Fruit fly (Drosophila melanogaster) whole organism, embryonic: ENCODE results near the gene Drs.

ENCODE experiments used
- BtbVII ChIP-seq: fragments of 200-800 bp; sonication (Bioruptor generic); optimal IDR thresholded peaks from 3 replicates; lab custom pipeline; 2017; ENCODE audit warnings: missing biosample characterization, mild to moderate bottlenecking, missing genetic modification characterization
- C15 ChIP-seq: fragments of 200-800 bp; sonication (Bioruptor generic); IDR thresholded peaks from 3 replicates; pipeline ENCODE4 v1.3.6; 2022; ENCODE audit warnings: missing biosample characterization, missing genetic modification characterization
- CG1024 ChIP-seq: fragments of 200-800 bp; sonication (Bioruptor generic); IDR thresholded peaks from 2 replicates; pipeline ENCODE4 v1.3.6; 2022; ENCODE audit warnings: missing biosample characterization, missing genetic modification characterization
- CG10267 ChIP-seq: fragments of 200-800 bp; sonication (Bioruptor generic); optimal IDR thresholded peaks from 2 replicates; lab custom pipeline; 2018; ENCODE audit warnings: missing biosample characterization, mild to moderate bottlenecking, missing genetic modification characterization, moderate library complexity
- CG13123 ChIP-seq: fragments of 200-800 bp; sonication (Bioruptor generic); optimal IDR thresholded peaks from 2 replicates; lab custom pipeline; 2016; ENCODE audit warnings: missing biosample characterization, missing genetic modification characterization
- CG14860 ChIP-seq: fragments of 200-800 bp; sonication (Bioruptor generic); IDR thresholded peaks from 3 replicates; pipeline ENCODE4 v1.3.6; 2022; ENCODE audit warnings: missing biosample characterization, missing genetic modification characterization; ENCODE audit not compliant: partially characterized antibody
- CG17328 ChIP-seq: fragments of 200-800 bp; sonication (Bioruptor generic); IDR thresholded peaks from 2 replicates; pipeline ENCODE4 v1.3.6; 2022; ENCODE audit warnings: missing biosample characterization, missing genetic modification characterization
- CG17802 ChIP-seq: fragments of 200-800 bp; sonication (Bioruptor generic); optimal IDR thresholded peaks from 2 replicates; lab custom pipeline; 2018; ENCODE audit warnings: missing biosample characterization, mild to moderate bottlenecking, missing genetic modification characterization, moderate library complexity
- CG18262 ChIP-seq: fragments of 200-800 bp; optimal IDR thresholded peaks from 3 replicates; lab custom pipeline; 2019; ENCODE audit warnings: missing biosample characterization, mild to moderate bottlenecking, missing genetic modification characterization, moderate library complexity
- CG2129 ChIP-seq: fragments of 200-800 bp; sonication (Bioruptor generic); IDR thresholded peaks from 2 replicates; pipeline ENCODE4 v1.3.6; 2022; ENCODE audit warnings: missing biosample characterization, missing genetic modification characterization; ENCODE audit not compliant: partially characterized antibody
- CG32532 ChIP-seq: fragments of 200-800 bp; sonication (Bioruptor generic); IDR thresholded peaks from 2 replicates; pipeline ENCODE4 v1.3.6; 2022; ENCODE audit warnings: missing biosample characterization, missing genetic modification characterization
- CG32767 ChIP-seq: fragments of 200-800 bp; sonication (Bioruptor generic); IDR thresholded peaks from 2 replicates; pipeline ENCODE4 v1.3.6; 2022; ENCODE audit warnings: missing biosample characterization, missing genetic modification characterization
- CG3847 ChIP-seq: fragments of 200-800 bp; sonication (Bioruptor generic); IDR thresholded peaks from 2 replicates; pipeline ENCODE4 v1.3.6; 2022; ENCODE audit warnings: missing biosample characterization, missing genetic modification characterization
- CG4404 ChIP-seq: fragments of 200-800 bp; sonication (Bioruptor generic); IDR thresholded peaks from 2 replicates; pipeline ENCODE4 v1.3.6; 2022; ENCODE audit warnings: missing biosample characterization, missing genetic modification characterization
- CG4617 ChIP-seq: fragments of 200-800 bp; sonication (Bioruptor generic); optimal IDR thresholded peaks from 3 replicates; lab custom pipeline; 2016; ENCODE audit warnings: missing biosample characterization, missing genetic modification characterization, borderline replicate concordance
- CG6689 ChIP-seq: fragments of 200-800 bp; sonication (Bioruptor generic); IDR thresholded peaks from 2 replicates; pipeline ENCODE4 v1.3.6; 2022; ENCODE audit warnings: missing biosample characterization, missing genetic modification characterization
- CG8388 ChIP-seq: fragments of 200-800 bp; sonication (Bioruptor generic); optimal IDR thresholded peaks from 2 replicates; lab custom pipeline; 2019; ENCODE audit warnings: missing biosample characterization, mild to moderate bottlenecking, missing genetic modification characterization, moderate library complexity
- CG9932 ChIP-seq: fragments of 200-800 bp; sonication (Bioruptor generic); IDR thresholded peaks from 2 replicates; pipeline ENCODE4 v1.3.6; 2022; ENCODE audit warnings: missing biosample characterization, missing genetic modification characterization
- Dip2 ChIP-seq: fragments of 200-800 bp; sonication (Bioruptor generic); IDR thresholded peaks from 2 replicates; pipeline ENCODE4 v1.3.6; 2022; ENCODE audit warnings: missing biosample characterization, missing genetic modification characterization
- Dp ChIP-seq: fragments of 200-800 bp; sonication (Bioruptor generic); optimal IDR thresholded peaks from 2 replicates; lab custom pipeline; 2018; ENCODE audit warnings: missing biosample characterization, mild to moderate bottlenecking, missing genetic modification characterization, moderate library complexity
- E2f2 ChIP-seq: fragments of 200-800 bp; sonication (Bioruptor generic); IDR thresholded peaks from 2 replicates; pipeline ENCODE4 v1.3.6; 2022; ENCODE audit warnings: missing biosample characterization, missing genetic modification characterization
- Eip74EF ChIP-seq, 2 experiments: fragments of 200-800 bp in 1 of 2; fragments of >200 bp in 1 of 2; sonication (Bioruptor generic) in 1 of 2; optimal IDR thresholded peaks; 2 replicates each; lab custom pipeline; 2017 to 2019; ENCODE audit warnings: missing biosample characterization in 2 of 2, missing genetic modification characterization in 2 of 2, mild to moderate bottlenecking in 1 of 2, moderate library complexity in 1 of 2
- HLHmδ ChIP-seq: fragments of 200-800 bp; sonication (Bioruptor generic); optimal IDR thresholded peaks from 2 replicates; lab custom pipeline; 2018; ENCODE audit warnings: missing biosample characterization, mild to moderate bottlenecking, missing genetic modification characterization, moderate library complexity
- Hey ChIP-seq: fragments of 200-800 bp; sonication (Bioruptor generic); optimal IDR thresholded peaks from 3 replicates; lab custom pipeline; 2018; ENCODE audit warnings: missing biosample characterization, mild to moderate bottlenecking, missing genetic modification characterization
- MBD-R2 ChIP-seq: fragments of 200-800 bp; sonication (Bioruptor generic); IDR thresholded peaks from 2 replicates; pipeline ENCODE4 v1.3.6; 2022; ENCODE audit warnings: missing biosample characterization, missing genetic modification characterization
- Mes4 ChIP-seq: fragments of 200-800 bp; sonication (Bioruptor generic); optimal IDR thresholded peaks from 2 replicates; lab custom pipeline; 2016; ENCODE audit warnings: missing biosample characterization, missing genetic modification characterization
- Nf-YC ChIP-seq: fragments of 200-800 bp; optimal IDR thresholded peaks from 3 replicates; lab custom pipeline; 2019; ENCODE audit warnings: missing biosample characterization, mild to moderate bottlenecking, missing genetic modification characterization, moderate library complexity
- Optix ChIP-seq: fragments of 200-800 bp; sonication (Bioruptor generic); IDR thresholded peaks from 3 replicates; pipeline ENCODE4 v1.3.6; 2022; ENCODE audit warnings: missing biosample characterization, missing genetic modification characterization
- Pdp1 ChIP-seq, 2 experiments: fragments of 200-800 bp; sonication (Bioruptor generic); optimal IDR thresholded peaks; 3 replicates each; lab custom pipeline; 2016; ENCODE audit warnings: missing biosample characterization in 2 of 2, missing genetic modification characterization in 2 of 2, mild to moderate bottlenecking in 1 of 2, moderate library complexity in 1 of 2
- Sin3A ChIP-seq: fragments of >200 bp; optimal IDR thresholded peaks from 2 replicates; lab custom pipeline; 2018
- YL-1 ChIP-seq: fragments of 200-800 bp; sonication (Bioruptor generic); optimal IDR thresholded peaks from 3 replicates; lab custom pipeline; 2017; ENCODE audit warnings: missing biosample characterization, mild to moderate bottlenecking, missing genetic modification characterization
- az2 ChIP-seq: fragments of 200-800 bp; sonication (Bioruptor generic); optimal IDR thresholded peaks from 3 replicates; lab custom pipeline; 2016; ENCODE audit warnings: missing biosample characterization, missing genetic modification characterization
- br ChIP-seq: fragments of >200 bp; optimal IDR thresholded peaks from 2 replicates; lab custom pipeline; 2017
- btn ChIP-seq: fragments of 200-800 bp; sonication (Bioruptor generic); optimal IDR thresholded peaks from 2 replicates; lab custom pipeline; 2016; ENCODE audit warnings: missing biosample characterization, missing genetic modification characterization
- cato ChIP-seq: fragments of 200-800 bp; sonication (Bioruptor generic); optimal IDR thresholded peaks from 2 replicates; lab custom pipeline; 2016; ENCODE audit warnings: missing biosample characterization, missing genetic modification characterization, borderline replicate concordance
- cwo ChIP-seq: fragments of 200-800 bp; sonication (Bioruptor generic); optimal IDR thresholded peaks from 3 replicates; lab custom pipeline; 2017; ENCODE audit warnings: missing biosample characterization, missing genetic modification characterization, mild to moderate bottlenecking, moderate library complexity, missing genetic modification reagents
- ftz-f1 ChIP-seq: fragments of 200-800 bp; sonication (Bioruptor generic); optimal IDR thresholded peaks from 2 replicates; lab custom pipeline; 2016; ENCODE audit warnings: missing biosample characterization, missing genetic modification characterization
- gfzf ChIP-seq: fragments of 200-800 bp; sonication (Bioruptor generic); optimal IDR thresholded peaks from 2 replicates; lab custom pipeline; 2016; ENCODE audit warnings: missing biosample characterization, mild to moderate bottlenecking, missing genetic modification characterization, moderate library complexity
- gro ChIP-seq: fragments of 200-800 bp; sonication (Bioruptor generic); optimal IDR thresholded peaks from 2 replicates; lab custom pipeline; 2016; ENCODE audit warnings: missing biosample characterization, missing genetic modification characterization
- kay ChIP-seq: fragments of 200-800 bp; sonication (Bioruptor generic); optimal IDR thresholded peaks from 2 replicates; lab custom pipeline; 2016; ENCODE audit warnings: missing biosample characterization, missing genetic modification characterization
- ken ChIP-seq: fragments of 200-800 bp; sonication (Bioruptor generic); IDR thresholded peaks from 3 replicates; pipeline ENCODE4 v1.3.6; 2022; ENCODE audit warnings: missing biosample characterization, missing genetic modification characterization
- lov ChIP-seq, 2 experiments: fragments of 200-800 bp in 1 of 2; fragments of >200 bp in 1 of 2; sonication (Bioruptor generic) in 1 of 2; IDR thresholded peaks in 1 of 2; optimal IDR thresholded peaks in 1 of 2; 2 replicates in 1 of 2; 3 replicates in 1 of 2; pipeline versions ENCODE4 v1.3.6 to Lab custom; 2017 to 2022; ENCODE audit warnings: missing biosample characterization in 1 of 2, missing genetic modification characterization in 1 of 2
- nerfin-1 ChIP-seq: fragments of 200-800 bp; sonication (Bioruptor generic); optimal IDR thresholded peaks from 3 replicates; lab custom pipeline; 2019; ENCODE audit warnings: missing biosample characterization, mild to moderate bottlenecking, missing genetic modification characterization, moderate library complexity
- nmo ChIP-seq: fragments of 200-800 bp; sonication (Bioruptor generic); optimal IDR thresholded peaks from 2 replicates; lab custom pipeline; 2018; ENCODE audit warnings: missing biosample characterization, mild to moderate bottlenecking, missing genetic modification characterization, moderate library complexity
- pfk ChIP-seq: fragments of 200-800 bp; sonication (Bioruptor generic); optimal IDR thresholded peaks from 2 replicates; lab custom pipeline; 2018; ENCODE audit warnings: missing biosample characterization, mild to moderate bottlenecking, missing genetic modification characterization, moderate library complexity
- unpg ChIP-seq: fragments of 200-800 bp; sonication (Bioruptor generic); optimal IDR thresholded peaks from 3 replicates; lab custom pipeline; 2018; ENCODE audit warnings: missing biosample characterization, mild to moderate bottlenecking, missing genetic modification characterization, moderate library complexity
- zen2 ChIP-seq: fragments of 200-800 bp; sonication (Bioruptor generic); IDR thresholded peaks from 3 replicates; pipeline ENCODE4 v1.3.6; 2022; ENCODE audit warnings: missing biosample characterization, missing genetic modification characterization; ENCODE audit not compliant: partially characterized antibody
- zf30C ChIP-seq: fragments of 200-800 bp; sonication (Bioruptor generic); optimal IDR thresholded peaks from 3 replicates; lab custom pipeline; 2018; ENCODE audit warnings: missing biosample characterization, mild to moderate bottlenecking, missing genetic modification characterization

Drs gene

DNA sequence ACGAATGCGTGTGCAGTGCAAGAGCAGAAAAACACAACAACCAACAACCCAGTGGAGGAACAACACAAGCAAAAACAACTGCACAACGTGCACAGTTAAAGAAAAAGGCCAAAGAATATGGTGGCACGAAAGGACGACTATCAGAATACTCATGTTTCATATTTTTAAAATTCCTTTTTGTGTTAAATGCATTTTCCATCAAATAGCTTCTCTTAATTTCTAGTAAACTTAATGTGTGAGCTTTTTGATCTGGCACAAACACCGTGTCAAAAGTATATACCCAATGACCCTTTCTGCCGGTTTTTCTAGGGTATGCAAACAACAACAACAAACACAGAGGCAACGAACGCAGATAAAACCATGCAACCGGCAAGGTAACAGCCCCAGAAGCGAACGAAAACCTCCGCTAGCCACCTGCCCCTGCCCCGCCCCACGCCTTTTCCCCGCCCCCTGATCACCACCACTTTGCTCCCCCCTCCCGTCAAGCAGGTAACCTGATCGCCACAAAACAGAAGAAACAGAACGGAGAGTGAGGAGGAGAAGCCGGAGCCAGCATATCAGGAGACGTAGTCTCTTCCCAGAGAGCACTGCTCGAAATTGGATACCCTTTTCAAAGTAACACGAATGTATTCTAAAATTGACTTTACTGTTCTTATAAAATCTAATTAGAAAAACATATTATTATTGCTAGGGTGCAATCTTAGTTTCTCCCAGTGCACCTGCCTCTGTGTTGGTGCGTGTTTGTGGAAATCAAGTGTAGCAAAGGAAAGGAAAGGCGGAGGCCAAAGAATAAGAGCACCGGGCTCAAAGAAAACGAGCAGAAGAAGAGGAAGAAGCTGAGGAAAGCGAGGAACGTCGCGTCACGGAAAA lies 25.7 kb downstream of the Drs start (continued):
- peak in 1 of 2 experiments; percentile 86 for TF ChIP-seq Eip74EF (GFP tag; optimal IDR thresholded peaks at IDR 0.05; lab: Kevin White, UChicago)
- no peak for TF ChIP-seq Sin3A
- TF ChIP-seq C15 (GFP tag; lab: Robert Waterston, UW): peak; percentile 62; the same call in 1 of the 3 replicates
- peak; percentile 99 for TF ChIP-seq zf30C (GFP tag; lab: Kevin White, UChicago)
- TF ChIP-seq CG17802 (tag; lab: Kevin White, UChicago): peak; percentile 83
- peak; percentile 1 for TF ChIP-seq cwo (GFP tag; lab: Kevin White, UChicago)
- peak; percentile 95 for TF ChIP-seq az2 (GFP tag; lab: Kevin White, UChicago)
- TF ChIP-seq CG9932: no peak
- TF ChIP-seq Dip2 (GFP tag; lab: Robert Waterston, UW): no peak
- TF ChIP-seq CG3847: peak; percentile 37; the same call in 1 of the 2 replicates
- TF ChIP-seq gfzf: peak; percentile 7
- no peak; the same call in 1 of the 2 replicates for TF ChIP-seq MBD-R2 (GFP tag; lab: Robert Waterston, UW)
- TF ChIP-seq ken (GFP tag; lab: Robert Waterston, UW): peak; percentile 95
- peak; percentile 93 for TF ChIP-seq btn (GFP tag; lab: Kevin White, UChicago)
- peak; percentile 86 for TF ChIP-seq cato (GFP tag; lab: Kevin White, UChicago)
- no peak for TF ChIP-seq zen2
- no peak for TF ChIP-seq Nf-YC (tag; lab: Kevin White, UChicago)
- TF ChIP-seq Mes4 (GFP tag; lab: Kevin White, UChicago): peak; percentile 88
- TF ChIP-seq E2f2 (GFP tag; lab: Robert Waterston, UW): peak; percentile 72; the same call in 1 of the 2 replicates
- no peak; the same call in 1 of the 2 replicates for TF ChIP-seq CG32532 (GFP tag; lab: Robert Waterston, UW)
- TF ChIP-seq CG2129 (GFP tag; lab: Robert Waterston, UW): no peak
- peak; percentile 92 for TF ChIP-seq CG6689 (GFP tag; lab: Robert Waterston, UW)
- peak; percentile 49 for TF ChIP-seq kay (GFP tag; lab: Kevin White, UChicago)
- peak; percentile 95 for TF ChIP-seq CG18262
- TF ChIP-seq lov (optimal IDR thresholded peaks at IDR 0.05; lab: Kevin White, UChicago): no peak
- TF ChIP-seq lov (GFP tag; IDR thresholded peaks at IDR 0.05; lab: Robert Waterston, UW): peak; percentile 98
- TF ChIP-seq BtbVII: no peak
- no peak for TF ChIP-seq gro
- no peak for TF ChIP-seq br (lab: Kevin White, UChicago)
- peak; percentile 94 for TF ChIP-seq CG1024
- TF ChIP-seq nmo (GFP tag; lab: Kevin White, UChicago): peak; percentile 98
- no peak for TF ChIP-seq pfk (GFP tag; lab: Kevin White, UChicago)
- TF ChIP-seq CG10267 (tag; lab: Kevin White, UChicago): peak; percentile 87
- peak; percentile 96 for TF ChIP-seq Optix (GFP tag; lab: Robert Waterston, UW)
- no peak for TF ChIP-seq Hey (tag; lab: Kevin White, UChicago)
- no peak for TF ChIP-seq Dp (GFP tag; lab: Kevin White, UChicago)
- no peak for TF ChIP-seq CG14860 (GFP tag; lab: Robert Waterston, UW)
- peak; percentile 79 for TF ChIP-seq CG13123 (GFP tag; lab: Kevin White, UChicago)
- TF ChIP-seq HLHmδ: no peak
- peak; percentile 88 for TF ChIP-seq CG4617 (GFP tag; lab: Kevin White, UChicago)
- TF ChIP-seq YL-1: peak; percentile 68
- no peak for TF ChIP-seq ftz-f1 (GFP tag; lab: Kevin White, UChicago)
- TF ChIP-seq CG17328 (GFP tag; lab: Robert Waterston, UW): peak; percentile 98
- peak; percentile 91 for TF ChIP-seq unpg
- TF ChIP-seq CG32767: peak; percentile 83
- peak; percentile 95 for TF ChIP-seq CG4404 (GFP tag; lab: Robert Waterston, UW)
- peak; percentile 82 to 90 for TF ChIP-seq Pdp1 (GFP tag; optimal IDR thresholded peaks at IDR 0.05; lab: Kevin White, UChicago)
- TF ChIP-seq CG8388 (GFP tag; lab: Kevin White, UChicago): peak; percentile 91
- TF ChIP-seq nerfin-1: peak; percentile 63
